Worm (Caenorhabditis elegans) whole organism, L2 larva: ENCODE data around the gene rep-1.

ENCODE experiments used
- F13H6.1 ChIP-seq: sonication (generic microtip); optimal IDR thresholded peaks from 2 replicates; lab custom pipeline; 2016; ENCODE audit warnings: missing genetic modification characterization, missing compliant biosample characterization
- R02D3.7 ChIP-seq: fragments of 150-350 bp; optimal IDR thresholded peaks from 2 replicates; lab custom pipeline; 2014; ENCODE audit warnings: missing biosample characterization, missing genetic modification characterization
- Y55F3AM.14 ChIP-seq: fragments of 200-800 bp; sonication (Bioruptor generic); optimal IDR thresholded peaks from 2 replicates; lab custom pipeline; 2018; ENCODE audit warnings: mild to moderate bottlenecking, missing genetic modification characterization, missing compliant biosample characterization
- ZK546.5 ChIP-seq: sonication (generic microtip); optimal IDR thresholded peaks from 2 replicates; lab custom pipeline; 2017; ENCODE audit warnings: missing biosample characterization, missing genetic modification characterization
- alr-1 ChIP-seq: fragments of 150-350 bp; optimal IDR thresholded peaks from 2 replicates; lab custom pipeline; 2014; ENCODE audit warnings: missing biosample characterization, missing genetic modification characterization
- aly-2 ChIP-seq: fragments of 150-350 bp; optimal IDR thresholded peaks from 2 replicates; lab custom pipeline; 2014; ENCODE audit warnings: missing biosample characterization, missing genetic modification characterization
- ama-1 ChIP-seq: fragments of 150-350 bp; optimal IDR thresholded peaks from 2 replicates; lab custom pipeline; 2018; ENCODE audit warnings: inconsistent platforms
- blmp-1 ChIP-seq: sonication (generic microtip); optimal IDR thresholded peaks from 2 replicates; lab custom pipeline; 2017; ENCODE audit warnings: missing genetic modification characterization, mild to moderate bottlenecking, missing compliant biosample characterization, antibody characterized with exemption, moderate library complexity; ENCODE audit not compliant: insufficient read depth
- ceh-16 ChIP-seq: fragments of 150-350 bp; optimal IDR thresholded peaks from 2 replicates; lab custom pipeline; 2014; ENCODE audit warnings: missing biosample characterization, missing genetic modification characterization
- ceh-82 ChIP-seq: fragments of 150-350 bp; optimal IDR thresholded peaks from 2 replicates; lab custom pipeline; 2014; ENCODE audit warnings: missing biosample characterization, missing genetic modification characterization
- crh-2 ChIP-seq: sonication (generic microtip); optimal IDR thresholded peaks from 2 replicates; lab custom pipeline; 2017; ENCODE audit warnings: missing biosample characterization, missing genetic modification characterization
- dmd-4 ChIP-seq: sonication (generic microtip); optimal IDR thresholded peaks from 2 replicates; lab custom pipeline; 2017; ENCODE audit warnings: missing biosample characterization, missing genetic modification characterization
- egl-27 ChIP-seq: sonication (generic microtip); optimal IDR thresholded peaks from 3 replicates; lab custom pipeline; 2017; ENCODE audit warnings: missing biosample characterization, missing genetic modification reagents, missing genetic modification characterization
- elt-1 ChIP-seq: fragments of 150-350 bp; optimal IDR thresholded peaks from 2 replicates; lab custom pipeline; 2014; ENCODE audit warnings: missing biosample characterization, missing genetic modification characterization
- elt-3 ChIP-seq: sonication (generic microtip); optimal IDR thresholded peaks from 2 replicates; lab custom pipeline; 2017; ENCODE audit warnings: missing biosample characterization, missing genetic modification characterization
- fos-1 ChIP-seq: fragments of 150-350 bp; optimal IDR thresholded peaks from 2 replicates; lab custom pipeline; 2014; ENCODE audit warnings: missing biosample characterization, missing genetic modification characterization
- lin-11 ChIP-seq: fragments of 150-350 bp; sonication (generic microtip); optimal IDR thresholded peaks from 2 replicates; lab custom pipeline; 2014; ENCODE audit warnings: missing biosample characterization, missing genetic modification characterization, inconsistent platforms, mixed read lengths
- lin-13 ChIP-seq: fragments of 150-350 bp; optimal IDR thresholded peaks from 2 replicates; lab custom pipeline; 2014; ENCODE audit warnings: missing biosample characterization, missing genetic modification reagents, missing genetic modification characterization
- lin-39 ChIP-seq: fragments of 150-350 bp; optimal IDR thresholded peaks from 2 replicates; lab custom pipeline; 2014; ENCODE audit warnings: missing biosample characterization, missing genetic modification reagents, missing genetic modification characterization
- lsy-2 ChIP-seq, 2 experiments: fragments of 150-350 bp in 1 of 2; sonication (generic microtip) in 1 of 2; optimal IDR thresholded peaks; 2 replicates each; lab custom pipeline; 2014 to 2017; ENCODE audit warnings: missing biosample characterization in 2 of 2, missing genetic modification characterization in 2 of 2
- mab-5 ChIP-seq: fragments of 150-350 bp; optimal IDR thresholded peaks from 2 replicates; lab custom pipeline; 2014; ENCODE audit warnings: missing biosample characterization, missing genetic modification characterization
- mbf-1 ChIP-seq: sonication (generic microtip); optimal IDR thresholded peaks from 2 replicates; lab custom pipeline; 2017; ENCODE audit warnings: missing biosample characterization, missing genetic modification characterization
- mdl-1 ChIP-seq, 2 experiments: fragments of 150-350 bp in 1 of 2; sonication (generic microtip) in 1 of 2; optimal IDR thresholded peaks; 2 replicates each; lab custom pipeline; 2017; ENCODE audit warnings: missing biosample characterization in 2 of 2, missing genetic modification characterization in 2 of 2
- nhr-10 ChIP-seq: sonication (generic microtip); optimal IDR thresholded peaks from 2 replicates; lab custom pipeline; 2017; ENCODE audit warnings: missing biosample characterization, missing genetic modification characterization
- nhr-11 ChIP-seq: fragments of 150-350 bp; optimal IDR thresholded peaks from 2 replicates; lab custom pipeline; 2014; ENCODE audit warnings: missing biosample characterization, missing genetic modification characterization
- nhr-12 ChIP-seq: fragments of 150-350 bp; optimal IDR thresholded peaks from 2 replicates; lab custom pipeline; 2014; ENCODE audit warnings: missing biosample characterization, missing genetic modification characterization
- nhr-129 ChIP-seq: fragments of 150-350 bp; optimal IDR thresholded peaks from 2 replicates; lab custom pipeline; 2014; ENCODE audit warnings: missing biosample characterization, missing genetic modification characterization
- nhr-21 ChIP-seq: fragments of 150-350 bp; optimal IDR thresholded peaks from 2 replicates; lab custom pipeline; 2014; ENCODE audit warnings: missing biosample characterization, missing genetic modification characterization
- nhr-23 ChIP-seq: fragments of 150-350 bp; optimal IDR thresholded peaks from 2 replicates; lab custom pipeline; 2014; ENCODE audit warnings: missing biosample characterization, missing genetic modification reagents, missing genetic modification characterization
- nhr-237 ChIP-seq: fragments of 150-350 bp; optimal IDR thresholded peaks from 2 replicates; lab custom pipeline; 2014; ENCODE audit warnings: missing biosample characterization, missing genetic modification characterization
- nhr-25 ChIP-seq: fragments of 150-350 bp; sonication (generic microtip); optimal IDR thresholded peaks from 3 replicates; lab custom pipeline; 2014; ENCODE audit warnings: missing biosample characterization, missing genetic modification characterization
- nhr-6 ChIP-seq: fragments of 150-350 bp; optimal IDR thresholded peaks from 2 replicates; lab custom pipeline; 2014; ENCODE audit warnings: missing biosample characterization, missing genetic modification characterization
- nhr-77 ChIP-seq: fragments of 150-350 bp; optimal IDR thresholded peaks from 2 replicates; lab custom pipeline; 2014; ENCODE audit warnings: missing biosample characterization, missing genetic modification characterization
- peb-1 ChIP-seq: fragments of 150-350 bp; optimal IDR thresholded peaks from 2 replicates; lab custom pipeline; 2014; ENCODE audit warnings: missing biosample characterization, missing genetic modification characterization
- sem-4 ChIP-seq: fragments of 150-350 bp; optimal IDR thresholded peaks from 2 replicates; lab custom pipeline; 2014; ENCODE audit warnings: missing biosample characterization, missing genetic modification reagents, missing genetic modification characterization
- skn-1 ChIP-seq: sonication (generic microtip); optimal IDR thresholded peaks from 2 replicates; lab custom pipeline; 2017; ENCODE audit warnings: missing biosample characterization, missing genetic modification characterization
- sma-9 ChIP-seq, 2 experiments: fragments of 150-350 bp in 1 of 2; sonication (generic microtip) in 1 of 2; optimal IDR thresholded peaks; 2 replicates each; lab custom pipeline; 2014 to 2016; ENCODE audit warnings: missing genetic modification characterization in 2 of 2, mild to moderate bottlenecking in 1 of 2, missing biosample characterization in 1 of 2, missing compliant biosample characterization in 1 of 2, missing genetic modification reagents in 1 of 2, moderate library complexity in 1 of 2
- snpc-4 ChIP-seq: fragments of 150-350 bp; optimal IDR thresholded peaks from 2 replicates; lab custom pipeline; 2014; ENCODE audit warnings: missing biosample characterization, missing genetic modification characterization
- unc-39 ChIP-seq: fragments of 150-350 bp; optimal IDR thresholded peaks from 2 replicates; lab custom pipeline; 2014; ENCODE audit warnings: missing biosample characterization, missing genetic modification characterization
- unc-55 ChIP-seq: fragments of 150-350 bp; sonication (generic microtip); optimal IDR thresholded peaks from 3 replicates; lab custom pipeline; 2014; ENCODE audit warnings: missing biosample characterization, missing genetic modification reagents, missing genetic modification characterization
- unc-62 ChIP-seq: fragments of 150-350 bp; optimal IDR thresholded peaks from 2 replicates; lab custom pipeline; 2014; ENCODE audit warnings: missing biosample characterization, missing genetic modification reagents, missing genetic modification characterization
- zag-1 ChIP-seq: fragments of 150-350 bp; optimal IDR thresholded peaks from 2 replicates; lab custom pipeline; 2014; ENCODE audit warnings: missing biosample characterization, missing genetic modification characterization
- ztf-1 ChIP-seq: fragments of 200-800 bp; sonication (Bioruptor generic); conservative IDR thresholded peaks from 2 replicates; pipeline ENCODE4 v1.3.6; 2022; ENCODE audit warnings: missing genetic modification characterization, missing compliant biosample characterization
- ztf-11 ChIP-seq: sonication (generic microtip); optimal IDR thresholded peaks from 2 replicates; lab custom pipeline; 2017; ENCODE audit warnings: missing biosample characterization, missing genetic modification characterization
- ztf-4 ChIP-seq: fragments of 150-350 bp; optimal IDR thresholded peaks from 2 replicates; lab custom pipeline; 2014; ENCODE audit warnings: missing biosample characterization, missing genetic modification characterization

rep-1 gene

ce11 chrIII:1570006-1570405 lies at the start of gene rep-1:
rep-1 (plus strand) TSS chrIII:1570306.
- no peak for TF ChIP-seq ceh-82
- TF ChIP-seq peb-1 (tag; lab: Kevin White, UChicago), result no peak
- TF ChIP-seq R02D3.7, result no peak
- TF ChIP-seq mdl-1 (tag; optimal IDR thresholded peaks at IDR 0.05; lab: Kevin White, UChicago), result no peak
- no peak for TF ChIP-seq nhr-25 (tag; lab: Kevin White, UChicago)
- no peak for TF ChIP-seq aly-2
- no peak for TF ChIP-seq lin-39 (tag; lab: Kevin White, UChicago)
- TF ChIP-seq lin-13 (GFP tag; lab: Kevin White, UChicago), result no peak
- no peak for TF ChIP-seq alr-1 (tag; lab: Kevin White, UChicago)
- no peak for TF ChIP-seq nhr-10 (tag; lab: Kevin White, UChicago)
- no peak for TF ChIP-seq crh-2
- TF ChIP-seq nhr-21 (tag; lab: Kevin White, UChicago), result no peak
- no peak for TF ChIP-seq unc-39
- no peak for TF ChIP-seq snpc-4 (tag; lab: Kevin White, UChicago)
- TF ChIP-seq, all 48 proteins: peak for 0

ce11 chrIII:1528423-1528822 lies 41.7 kb upstream of the rep-1 start:
- no peak for TF ChIP-seq peb-1 (tag; lab: Kevin White, UChicago)
- TF ChIP-seq nhr-10 (tag; lab: Kevin White, UChicago), result no peak
- TF ChIP-seq nhr-12 (tag; lab: Kevin White, UChicago), result no peak
- no peak for TF ChIP-seq ztf-4
- no peak for TF ChIP-seq nhr-21 (tag; lab: Kevin White, UChicago)
- TF ChIP-seq nhr-11 (tag; lab: Kevin White, UChicago), result no peak
- TF ChIP-seq sem-4, result no peak
- TF ChIP-seq fos-1 (tag; lab: Kevin White, UChicago), result no peak
- TF ChIP-seq nhr-23 (tag; lab: Kevin White, UChicago), result no peak
- TF ChIP-seq alr-1 (tag; lab: Kevin White, UChicago), result no peak
- TF ChIP-seq nhr-129 (tag; lab: Kevin White, UChicago), result no peak
- no peak for TF ChIP-seq crh-2
- TF ChIP-seq mbf-1, result no peak
- no peak for TF ChIP-seq dmd-4
- no peak for TF ChIP-seq mdl-1 (tag; optimal IDR thresholded peaks at IDR 0.05; lab: Kevin White, UChicago)
- no peak for TF ChIP-seq lin-39 (tag; lab: Kevin White, UChicago)
- TF ChIP-seq, all 48 proteins: peak for 0

DNA sequence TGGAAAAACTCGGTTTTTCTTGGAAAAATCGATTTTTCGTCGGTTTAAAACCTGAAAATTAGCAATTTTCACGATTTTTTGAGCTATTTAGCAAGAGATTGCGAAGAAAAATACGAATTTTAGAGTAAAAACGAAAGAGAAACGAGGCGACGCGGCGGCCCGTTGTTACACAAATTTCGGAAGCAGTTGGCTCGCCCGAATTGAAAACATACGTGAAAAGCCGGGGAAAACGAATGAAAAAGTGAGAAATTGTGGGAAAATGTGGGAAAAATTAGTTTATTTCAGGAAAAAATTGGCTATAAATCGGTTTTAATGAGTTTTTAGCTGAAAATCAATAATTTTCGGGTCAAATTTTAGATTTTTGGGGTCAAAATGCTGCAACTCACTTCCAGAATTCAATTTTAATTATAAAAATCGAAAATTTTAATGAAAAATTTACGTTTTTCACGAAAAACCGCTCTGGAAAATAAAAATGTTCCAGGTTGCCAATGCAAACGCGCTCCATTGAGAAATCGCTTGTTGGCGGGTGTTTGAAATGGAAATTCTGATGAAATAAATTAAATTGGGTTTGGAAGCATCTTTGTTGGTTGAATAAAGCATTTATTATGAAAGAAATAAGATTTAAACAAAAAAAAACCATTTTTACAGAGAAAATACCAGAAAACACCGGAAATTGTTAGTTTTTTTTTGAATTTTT lies 37.2 kb upstream of the rep-1 start, which contains the start of gene snf-6:
TSS of gene snf-6 (minus strand) at position 51 of the 697 bp plus-strand sequence.
- TF ChIP-seq nhr-23 (tag; lab: Kevin White, UChicago) (no peak), lsy-2 (tag; optimal IDR thresholded peaks at IDR 0.05; lab: Kevin White, UChicago) (peak; percentile 47 to 62), ceh-82 (no peak), nhr-6 (tag; lab: Kevin White, UChicago) (no peak), blmp-1 (tag; lab: Kevin White, UChicago) (no peak), ama-1 (lab: Kevin White, UChicago) (no peak), nhr-129 (tag; lab: Kevin White, UChicago) (no peak), crh-2 (peak; percentile 27), mdl-1 (tag; optimal IDR thresholded peaks at IDR 0.05; lab: Kevin White, UChicago) (no peak), nhr-21 (tag; lab: Kevin White, UChicago) (no peak), ztf-4 (no peak), zag-1 (tag; lab: Kevin White, UChicago) (no peak), dmd-4 (no peak), peb-1 (tag; lab: Kevin White, UChicago) (no peak), alr-1 (tag; lab: Kevin White, UChicago) (no peak), fos-1 (tag; lab: Kevin White, UChicago) (peak; percentile 12), mbf-1 (no peak), nhr-12 (tag; lab: Kevin White, UChicago) (no peak), F13H6.1 (tag; lab: Kevin White, UChicago) (no peak), skn-1 (tag; lab: Kevin White, UChicago) (no peak), unc-62 (no peak), ztf-1 (GFP tag; lab: Robert Waterston, UW) (no peak), lin-13 (GFP tag; lab: Kevin White, UChicago) (peak; percentile 45), mab-5 (tag; lab: Kevin White, UChicago) (no peak), Y55F3AM.14 (GFP tag; lab: Kevin White, UChicago) (no peak), aly-2 (no peak), elt-1 (tag; lab: Kevin White, UChicago) (no peak), lin-39 (tag; lab: Kevin White, UChicago) (no peak), ztf-11 (tag; lab: Kevin White, UChicago) (no peak), nhr-77 (tag; lab: Kevin White, UChicago) (no peak), R02D3.7 (no peak), elt-3 (tag; lab: Kevin White, UChicago) (no peak), ceh-16 (tag; lab: Kevin White, UChicago) (no peak), unc-39 (no peak), nhr-237 (tag; lab: Kevin White, UChicago) (no peak), nhr-11 (tag; lab: Kevin White, UChicago) (no peak), lin-11 (tag; lab: Kevin White, UChicago) (no peak), sma-9 (GFP tag; optimal IDR thresholded peaks at IDR 0.05; lab: Kevin White, UChicago) (no peak), sma-9 (tag; optimal IDR thresholded peaks at IDR 0.05; lab: Kevin White, UChicago) (no peak), unc-55 (peak; percentile 66), egl-27 (tag; lab: Kevin White, UChicago) (no peak), ZK546.5 (tag; lab: Kevin White, UChicago) (no peak), nhr-25 (tag; lab: Kevin White, UChicago) (peak; percentile 15), nhr-10 (tag; lab: Kevin White, UChicago) (no peak), sem-4 (peak; percentile 16)
